Worm (Caenorhabditis elegans) whole organism, midembryonic: ENCODE results near the gene lgc-11.

Experiments used
- T22C8.4 ChIP-seq: fragments of 200-800 bp; sonication (Bioruptor generic); IDR thresholded peaks from 2 replicates; pipeline ENCODE4 v1.3.6; 2022; ENCODE audit warnings: missing genetic modification characterization, missing compliant biosample characterization
- cog-1 ChIP-seq: sonication (generic microtip); optimal IDR thresholded peaks from 2 replicates; lab custom pipeline; 2016; ENCODE audit warnings: missing genetic modification characterization, missing compliant biosample characterization
- flt-1 ChIP-seq: fragments of 200-800 bp; sonication (Bioruptor generic); IDR thresholded peaks from 2 replicates; pipeline ENCODE4 v1.3.6; 2022; ENCODE audit warnings: missing genetic modification characterization, missing compliant biosample characterization
- klf-2 ChIP-seq: fragments of 200-800 bp; sonication (Bioruptor generic); conservative IDR thresholded peaks from 2 replicates; pipeline ENCODE4 v1.3.6; 2022; ENCODE audit warnings: missing genetic modification reagents, missing genetic modification characterization, missing compliant biosample characterization
- med-1 ChIP-seq: sonication (generic microtip); optimal IDR thresholded peaks from 2 replicates; lab custom pipeline; 2017; ENCODE audit warnings: missing genetic modification characterization, mild to moderate bottlenecking, missing compliant biosample characterization, antibody characterized with exemption, missing genetic modification reagents; ENCODE audit not compliant: insufficient read depth
- ref-1 ChIP-seq: fragments of 200-800 bp; sonication (Bioruptor generic); conservative IDR thresholded peaks from 2 replicates; pipeline ENCODE4 v1.3.6; 2022; ENCODE audit warnings: missing genetic modification reagents, missing genetic modification characterization, missing compliant biosample characterization
- tab-1 ChIP-seq: fragments of 200-800 bp; sonication (Bioruptor generic); IDR thresholded peaks from 2 replicates; pipeline ENCODE4 v1.3.6; 2022; ENCODE audit warnings: missing genetic modification characterization, missing compliant biosample characterization
- ztf-23 ChIP-seq: fragments of 200-800 bp; sonication (Bioruptor generic); IDR thresholded peaks from 2 replicates; pipeline ENCODE4 v1.3.6; 2022; ENCODE audit warnings: missing genetic modification reagents, missing genetic modification characterization, missing compliant biosample characterization
- ztf-29 ChIP-seq: fragments of 200-800 bp; sonication (Bioruptor generic); IDR thresholded peaks from 2 replicates; pipeline ENCODE4 v1.3.6; 2022; ENCODE audit warnings: missing genetic modification reagents, missing genetic modification characterization, missing compliant biosample characterization

DNA sequence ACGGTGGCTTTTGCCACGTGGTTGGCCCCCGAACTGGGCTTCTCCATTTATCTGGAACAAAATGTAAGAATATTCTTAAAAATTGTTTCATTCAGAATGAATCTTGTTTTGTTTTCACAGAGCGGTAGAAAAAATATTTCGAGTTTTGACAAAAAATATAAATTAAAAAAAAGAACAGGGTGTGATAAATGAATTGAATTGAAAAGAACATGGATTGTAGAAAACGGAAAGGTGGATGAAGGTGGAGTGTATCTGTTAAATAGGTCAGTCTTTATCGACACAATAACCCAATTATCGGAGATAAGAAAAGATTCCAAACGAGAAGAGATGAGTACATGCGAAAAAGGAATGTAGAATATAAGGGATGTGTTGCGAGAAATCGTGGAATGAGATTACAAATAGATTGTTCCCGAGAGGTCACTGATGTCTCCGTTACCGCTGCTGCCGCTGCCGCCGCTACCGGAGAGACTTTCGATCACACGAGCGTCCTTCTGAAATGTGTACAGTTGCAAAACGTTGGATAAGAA lies 31.4 kb upstream of the lgc-11 start, which contains the start of gene dpy-7:
- TF ChIP-seq flt-1 (GFP tag; lab: Robert Waterston, UW) = no peak
- TF ChIP-seq T22C8.4 (GFP tag; lab: Robert Waterston, UW) = no peak
- no peak for TF ChIP-seq cog-1
- no peak for TF ChIP-seq ref-1 (GFP tag; lab: Robert Waterston, UW)
- no peak for TF ChIP-seq ztf-29
- no peak for TF ChIP-seq tab-1 (GFP tag; lab: Robert Waterston, UW)
- TF ChIP-seq med-1 (GFP tag; lab: Kevin White, UChicago) = no peak
- TF ChIP-seq ztf-23 (GFP tag; lab: Robert Waterston, UW) = no peak
- no peak for TF ChIP-seq klf-2 (GFP tag; lab: Robert Waterston, UW)
